Worm (Caenorhabditis elegans) whole organism, L3 larva: ENCODE measurements around the gene srd-44.

Experiments used
- ZK546.5 ChIP-seq: sonication (generic microtip); optimal IDR thresholded peaks from 2 replicates; lab custom pipeline; 2017; ENCODE audit warnings: missing biosample characterization, missing genetic modification characterization
- egl-27 ChIP-seq: sonication (generic microtip); optimal IDR thresholded peaks from 4 replicates; lab custom pipeline; 2017; ENCODE audit warnings: missing biosample characterization, missing genetic modification reagents, missing genetic modification characterization
- jun-1 ChIP-seq: fragments of 150-350 bp; optimal IDR thresholded peaks from 2 replicates; lab custom pipeline; 2014; ENCODE audit warnings: missing biosample characterization, missing genetic modification reagents, missing genetic modification characterization
- mdl-1 ChIP-seq: fragments of 150-350 bp; optimal IDR thresholded peaks from 2 replicates; lab custom pipeline; 2014; ENCODE audit warnings: missing biosample characterization, missing genetic modification characterization
- nfya-1 ChIP-seq: sonication (generic microtip); optimal IDR thresholded peaks from 2 replicates; lab custom pipeline; 2017; ENCODE audit warnings: missing genetic modification characterization, mild to moderate bottlenecking, missing compliant biosample characterization, antibody characterized with exemption, moderate library complexity; ENCODE audit not compliant: insufficient read depth
- nhr-12 ChIP-seq: fragments of 150-350 bp; optimal IDR thresholded peaks from 2 replicates; lab custom pipeline; 2014; ENCODE audit warnings: missing biosample characterization, missing genetic modification characterization
- nhr-25 ChIP-seq: sonication (generic microtip); optimal IDR thresholded peaks from 2 replicates; lab custom pipeline; 2017; ENCODE audit warnings: missing biosample characterization, missing genetic modification characterization
- nhr-67 ChIP-seq: fragments of 150-350 bp; optimal IDR thresholded peaks from 2 replicates; lab custom pipeline; 2014; ENCODE audit warnings: missing biosample characterization, missing genetic modification characterization
- pqm-1 ChIP-seq: fragments of 150-350 bp; optimal IDR thresholded peaks from 2 replicates; lab custom pipeline; 2017; ENCODE audit warnings: missing biosample characterization, missing genetic modification characterization, inconsistent platforms
- tbx-2 ChIP-seq: sonication (generic microtip); optimal IDR thresholded peaks from 2 replicates; lab custom pipeline; 2016; ENCODE audit warnings: mild to moderate bottlenecking, missing genetic modification characterization, missing compliant biosample characterization
- unc-62 ChIP-seq: fragments of 150-350 bp; sonication (generic microtip); optimal IDR thresholded peaks from 4 replicates; lab custom pipeline; 2014; ENCODE audit warnings: missing biosample characterization, missing genetic modification reagents, missing genetic modification characterization

- TF ChIP-seq pqm-1 (tag; lab: Kevin White, UChicago) = no peak
- TF ChIP-seq nhr-25 = no peak
- TF ChIP-seq jun-1 (tag; lab: Kevin White, UChicago) = no peak
- no peak for TF ChIP-seq ZK546.5 (tag; lab: Kevin White, UChicago)
- TF ChIP-seq unc-62 = no peak
- no peak for TF ChIP-seq nfya-1 (tag; lab: Kevin White, UChicago)
- TF ChIP-seq nhr-67 (tag; lab: Kevin White, UChicago) = no peak
- no peak for TF ChIP-seq tbx-2
- TF ChIP-seq nhr-12 (tag; lab: Kevin White, UChicago) = no peak
- TF ChIP-seq mdl-1 (tag; lab: Kevin White, UChicago) = no peak
- TF ChIP-seq egl-27 (tag; lab: Kevin White, UChicago) = no peak
These were observed 4.8 kb upstream of the srd-44 start, which contains the start of gene srd-47 for ce11 chrX:12333479-12333878.
